Fruit fly (Drosophila melanogaster) whole organism: ENCODE results near the gene CG3808.

Source experiments
- CG8478 ChIP-seq: fragments of >200 bp; optimal IDR thresholded peaks from 2 replicates; lab custom pipeline; 2018; ENCODE audit warnings: inconsistent platforms
- Dll ChIP-seq: fragments of >200 bp; optimal IDR thresholded peaks from 2 replicates; lab custom pipeline; 2017
- EcR ChIP-seq, 2 experiments: fragments of >200 bp; optimal IDR thresholded peaks; 2 replicates each; lab custom pipeline; 2017; ENCODE audit warnings: missing biosample characterization in 2 of 2, missing genetic modification characterization in 2 of 2, missing genetic modification reagents in 2 of 2
- pan ChIP-seq: fragments of >200 bp; optimal IDR thresholded peaks from 2 replicates; lab custom pipeline; 2017
- psq ChIP-seq: fragments of >200 bp; optimal IDR thresholded peaks from 2 replicates; lab custom pipeline; 2017
- usp ChIP-seq: fragments of >200 bp; optimal IDR thresholded peaks from 2 replicates; lab custom pipeline; 2017; ENCODE audit warnings: missing biosample characterization, missing genetic modification characterization, mixed read lengths

The CG3808 gene

DNA sequence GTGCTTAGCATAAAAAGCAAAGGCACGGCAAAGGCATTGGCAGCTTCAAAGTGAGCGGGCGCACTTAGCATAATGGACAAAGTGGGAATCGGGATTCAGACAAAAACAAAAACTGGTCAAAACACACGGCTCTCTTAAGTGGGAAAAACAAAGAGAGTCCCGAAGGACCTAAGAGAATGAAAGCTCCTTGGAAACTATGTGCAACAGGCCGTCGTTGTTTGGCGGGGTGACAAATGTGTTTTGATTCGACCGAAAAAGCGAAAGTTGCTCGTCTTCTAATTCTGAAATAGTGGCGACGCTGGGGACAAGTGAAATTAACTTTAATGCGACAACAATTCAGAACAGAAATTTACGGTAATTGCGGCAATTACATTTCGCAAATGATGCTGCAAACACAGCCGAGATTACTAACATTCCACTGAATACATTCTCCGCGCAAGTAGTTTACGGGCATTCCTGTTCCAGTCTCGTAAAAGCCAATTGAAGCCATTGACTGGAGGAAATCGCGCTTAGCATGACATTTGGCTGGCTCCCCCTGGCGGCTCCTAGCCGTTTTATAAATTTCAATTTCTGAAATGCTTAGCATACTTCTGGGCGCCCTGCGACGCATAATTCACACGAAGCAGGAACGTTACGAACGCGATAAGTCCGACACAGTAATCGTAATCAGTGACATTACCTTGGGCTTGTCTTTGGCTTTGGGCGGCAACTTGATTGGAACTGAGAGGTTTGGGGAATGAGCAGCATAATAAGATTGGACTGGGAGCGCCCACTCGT is 32.0 kb downstream of the CG3808 start:
- TF ChIP-seq usp (GFP tag; lab: Kevin White, UChicago) (no peak), CG8478 (lab: Kevin White, UChicago) (no peak), psq (lab: Kevin White, UChicago) (no peak), Dll (lab: Kevin White, UChicago) (no peak), EcR (GFP tag; optimal IDR thresholded peaks at IDR 0.05; lab: Kevin White, UChicago) (no peak), pan (lab: Kevin White, UChicago) (no peak)

DNA sequence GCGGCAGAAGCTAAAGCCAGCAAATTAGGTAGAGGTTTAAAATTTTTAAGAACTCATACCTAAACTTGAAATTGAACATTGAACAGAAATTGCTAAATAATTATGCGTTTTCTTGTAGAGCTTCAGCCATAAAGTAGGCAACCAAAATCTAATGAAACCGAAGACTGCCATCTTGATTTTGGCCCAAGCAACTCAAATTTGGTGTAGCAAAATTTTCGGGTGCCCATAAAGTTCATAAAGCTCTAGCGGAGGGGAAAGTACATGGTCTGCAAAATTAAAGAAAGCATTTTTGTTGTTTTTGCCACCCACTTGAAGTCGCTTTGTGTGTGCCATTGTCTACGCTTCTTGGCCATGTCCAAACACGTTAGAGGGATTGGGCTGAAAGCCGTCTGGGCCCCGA is 43.4 kb downstream of the CG3808 start:
- TF ChIP-seq psq (lab: Kevin White, UChicago) (no peak), pan (lab: Kevin White, UChicago) (no peak), Dll (lab: Kevin White, UChicago) (no peak), EcR (GFP tag; optimal IDR thresholded peaks at IDR 0.05; lab: Kevin White, UChicago) (no peak)

DNA sequence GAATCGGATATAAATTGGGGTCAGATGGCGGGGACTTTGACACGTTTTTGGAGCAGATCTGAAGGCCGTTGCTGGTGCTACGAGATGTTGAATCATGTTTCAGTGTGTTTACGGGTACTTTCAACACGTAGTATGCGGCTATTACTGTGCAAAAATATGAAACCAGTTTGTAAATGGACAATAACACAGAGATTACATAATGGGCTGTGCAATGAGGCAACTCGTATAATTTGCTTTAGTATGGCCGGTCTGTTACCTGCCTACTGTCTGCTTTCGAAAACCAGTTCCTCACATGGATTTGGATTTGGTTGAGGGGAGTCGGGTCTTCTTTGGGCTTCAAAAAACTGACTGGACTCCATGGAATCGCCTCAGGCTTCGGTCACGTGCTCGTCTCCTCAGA is 48.0 kb downstream of the CG3808 start:
- no peak for TF ChIP-seq CG8478 (lab: Kevin White, UChicago)
- no peak for TF ChIP-seq psq (lab: Kevin White, UChicago)
- no peak for TF ChIP-seq pan (lab: Kevin White, UChicago)
- TF ChIP-seq Dll (lab: Kevin White, UChicago), result no peak
- no peak for TF ChIP-seq EcR (GFP tag; optimal IDR thresholded peaks at IDR 0.05; lab: Kevin White, UChicago)
- no peak for TF ChIP-seq usp (GFP tag; lab: Kevin White, UChicago)

DNA sequence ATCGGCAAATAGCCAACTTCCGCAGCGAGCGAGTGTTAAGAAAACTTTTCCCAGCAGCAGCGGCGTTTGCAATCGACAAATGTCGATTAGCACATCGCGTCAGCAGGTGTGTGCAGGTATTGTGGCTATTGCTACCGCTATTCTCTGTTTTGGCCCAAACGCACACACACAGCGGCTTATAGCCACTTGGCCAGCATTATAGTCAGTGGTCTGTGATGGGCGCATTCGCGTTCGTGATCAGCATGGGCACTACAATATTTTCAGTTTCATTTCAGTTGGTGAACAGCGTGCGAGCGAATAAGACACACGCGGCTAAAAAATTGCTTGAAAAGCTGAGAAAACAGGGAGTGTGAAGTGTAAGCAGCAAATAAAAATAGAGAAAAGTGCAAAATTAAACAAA is 50.0 kb downstream of the CG3808 start, which contains the start of gene CG6836:
Gene CG6836, plus strand, starts transcription at position 271 of the 400 bp plus-strand sequence.
- no peak for TF ChIP-seq pan (lab: Kevin White, UChicago)
- no peak for TF ChIP-seq psq (lab: Kevin White, UChicago)
- no peak for TF ChIP-seq Dll (lab: Kevin White, UChicago)
- TF ChIP-seq usp (GFP tag; lab: Kevin White, UChicago), result no peak
- no peak for TF ChIP-seq CG8478 (lab: Kevin White, UChicago)
- no peak for TF ChIP-seq EcR (GFP tag; optimal IDR thresholded peaks at IDR 0.05; lab: Kevin White, UChicago)

DNA sequence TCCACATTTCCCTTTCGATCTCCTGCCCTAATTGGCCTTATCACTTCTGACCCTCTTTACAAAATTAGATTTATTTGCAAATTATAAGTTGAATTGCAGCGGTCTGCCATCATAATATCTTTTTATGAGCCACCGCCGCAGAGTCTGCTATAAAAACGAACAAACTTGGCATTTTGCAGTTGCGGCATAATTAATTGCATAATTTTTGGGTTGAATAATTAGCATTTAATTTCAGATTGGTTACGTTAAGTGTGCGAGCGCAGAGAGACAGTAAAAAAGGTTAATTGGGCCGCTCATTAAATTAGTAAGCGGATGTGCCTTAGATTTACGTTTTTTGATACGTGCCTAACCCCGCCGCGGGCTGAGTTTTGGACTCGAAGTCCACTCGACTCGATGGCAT is 51.3 kb downstream of the CG3808 start:
- no peak for TF ChIP-seq pan (lab: Kevin White, UChicago)
- no peak for TF ChIP-seq EcR (GFP tag; optimal IDR thresholded peaks at IDR 0.05; lab: Kevin White, UChicago)
- TF ChIP-seq CG8478 (lab: Kevin White, UChicago), result no peak
- no peak for TF ChIP-seq psq (lab: Kevin White, UChicago)
- no peak for TF ChIP-seq usp (GFP tag; lab: Kevin White, UChicago)
- no peak for TF ChIP-seq Dll (lab: Kevin White, UChicago)
